Fruit fly (Drosophila melanogaster): Measurements from ENCODE around the gene cmpy.
A peak's percentile ranks its signal among the peaks of the same experiment; 100 is the strongest.

Gene cmpy

DNA sequence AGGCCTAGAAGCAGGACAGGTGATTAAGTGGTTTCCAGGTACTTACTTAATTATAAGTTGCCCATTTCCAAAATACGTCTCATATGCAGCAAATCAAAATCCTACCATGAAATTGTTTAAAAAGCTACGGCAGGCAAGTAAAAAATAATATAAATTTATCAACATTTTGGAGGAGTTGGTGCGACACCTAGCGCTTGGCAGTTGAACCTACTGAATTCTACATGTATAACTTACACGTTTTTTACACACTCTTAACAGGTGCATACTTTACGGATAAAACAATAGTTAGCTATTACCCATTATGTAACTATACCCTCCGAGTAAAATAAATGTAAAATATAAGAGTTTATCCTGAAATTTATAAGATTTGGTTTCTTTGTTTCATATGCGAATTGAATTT lies 7.6 kb downstream of the cmpy start (continued):
- peak; percentile 35 for TF ChIP-seq jing (GFP tag; optimal IDR thresholded peaks at IDR 0.05)
- 0 out of 2 replicates have a peak, but pooled peaks have one; percentile 30 for TF ChIP-seq dati (GFP tag; IDR thresholded peaks at IDR 0.05)
- peak; percentile 54 for TF ChIP-seq tin (GFP tag; optimal IDR thresholded peaks at IDR 0.05)
- TF ChIP-seq CG34224 (GFP tag; IDR thresholded peaks at IDR 0.05; ENCODE audit: partially characterized antibody), result no peak
- peak; percentile 76 for TF ChIP-seq CG1603 (tag; optimal IDR thresholded peaks at IDR 0.05)
- 0 out of 2 replicates have a peak, but pooled peaks have one; percentile 12 for TF ChIP-seq al (GFP tag; IDR thresholded peaks at IDR 0.05)
- no peak for TF ChIP-seq CG3065 (GFP tag; optimal IDR thresholded peaks at IDR 0.05)
- peak; percentile 26 for TF ChIP-seq CG10431 (GFP tag; optimal IDR thresholded peaks at IDR 0.05)
- TF ChIP-seq gem (tag; optimal IDR thresholded peaks at IDR 0.05), result peak; percentile 62
- no peak for TF ChIP-seq CG14860 (GFP tag; IDR thresholded peaks at IDR 0.05; ENCODE audit: partially characterized antibody)
- TF ChIP-seq ATbp (GFP tag; optimal IDR thresholded peaks at IDR 0.05), result peak; percentile 41
- TF ChIP-seq CG33213 (GFP tag; optimal IDR thresholded peaks at IDR 0.05), result peak; percentile 77
- peak; percentile 18 for TF ChIP-seq CG6765 (GFP tag; optimal IDR thresholded peaks at IDR 0.05)
- peak; percentile 0 for TF ChIP-seq CG7928 (GFP tag; optimal IDR thresholded peaks at IDR 0.05)
- TF ChIP-seq shn (GFP tag; optimal IDR thresholded peaks at IDR 0.05), result peak; percentile 59
- peak; percentile 22 for TF ChIP-seq CG10654 (GFP tag; optimal IDR thresholded peaks at IDR 0.05)
- no peak for TF ChIP-seq cas (GFP tag; IDR thresholded peaks at IDR 0.05)
- no peak for TF ChIP-seq mld (GFP tag; IDR thresholded peaks at IDR 0.05; ENCODE audit: partially characterized antibody)
- peak; percentile 38 for TF ChIP-seq CG11723 (GFP tag; optimal IDR thresholded peaks at IDR 0.05)
- no peak for TF ChIP-seq C15 (GFP tag; IDR thresholded peaks at IDR 0.05)
- TF ChIP-seq gsb (GFP tag; IDR thresholded peaks at IDR 0.05), result no peak; the same call in 1 of the 2 replicates
- peak; percentile 63 for TF ChIP-seq CG5245 (GFP tag; optimal IDR thresholded peaks at IDR 0.05)
- TF ChIP-seq danr (GFP tag; IDR thresholded peaks at IDR 0.05), result no peak
- no peak for TF ChIP-seq CG5953 (GFP tag; IDR thresholded peaks at IDR 0.05)
- TF ChIP-seq HLHmδ (GFP tag; optimal IDR thresholded peaks at IDR 0.05), result no peak
- peak; percentile 46 for TF ChIP-seq Max (GFP tag; optimal IDR thresholded peaks at IDR 0.05)
- TF ChIP-seq D (optimal IDR thresholded peaks at IDR 0.05), result no peak
- peak; percentile 17 for TF ChIP-seq D (GFP tag; optimal IDR thresholded peaks at IDR 0.05)
- peak; percentile 39 for TF ChIP-seq CG10462 (GFP tag; optimal IDR thresholded peaks at IDR 0.05)
- TF ChIP-seq btn (GFP tag; optimal IDR thresholded peaks at IDR 0.05), result peak; percentile 31
- TF ChIP-seq CG17328 (GFP tag; IDR thresholded peaks at IDR 0.05), result peak; percentile 23; the same call in 1 of the 2 replicates
- no peak for TF ChIP-seq CG12744 (GFP tag; optimal IDR thresholded peaks at IDR 0.05)
- peak; percentile 27 for TF ChIP-seq CG12155 (GFP tag; optimal IDR thresholded peaks at IDR 0.05)
- TF ChIP-seq CG10565 (GFP tag; optimal IDR thresholded peaks at IDR 0.05), result peak; percentile 43
- no peak for TF ChIP-seq Nf-YC (tag; optimal IDR thresholded peaks at IDR 0.05)
- no peak for TF ChIP-seq CG31365 (tag; optimal IDR thresholded peaks at IDR 0.05)
- TF ChIP-seq gro (GFP tag; optimal IDR thresholded peaks at IDR 0.05), result peak; percentile 21
- TF ChIP-seq exex (tag; optimal IDR thresholded peaks at IDR 0.05), result no peak
- no peak for TF ChIP-seq so (GFP tag; IDR thresholded peaks at IDR 0.05)
- peak; percentile 45 for TF ChIP-seq CG4730 (GFP tag; IDR thresholded peaks at IDR 0.05)
- no peak for TF ChIP-seq CG13894 (tag; optimal IDR thresholded peaks at IDR 0.05)
- TF ChIP-seq CG4360 (GFP tag; IDR thresholded peaks at IDR 0.05), result no peak
- no peak for TF ChIP-seq h (optimal IDR thresholded peaks at IDR 0.05)
- TF ChIP-seq Gsc (GFP tag; IDR thresholded peaks at IDR 0.05), result no peak
- no peak for TF ChIP-seq yki (optimal IDR thresholded peaks at IDR 0.05)
- TF ChIP-seq CG11695 (GFP tag; IDR thresholded peaks at IDR 0.05), result no peak
- peak; percentile 23; the same call in 1 of the 2 replicates for TF ChIP-seq lmd (GFP tag; IDR thresholded peaks at IDR 0.05)
- no peak for TF ChIP-seq CG10959 (GFP tag; IDR thresholded peaks at IDR 0.05)
- peak; percentile 81 for TF ChIP-seq CG42726 (GFP tag; IDR thresholded peaks at IDR 0.05; ENCODE audit: partially characterized antibody)
- no peak for TF ChIP-seq org-1 (GFP tag; optimal IDR thresholded peaks at IDR 0.05)
- TF ChIP-seq mam (GFP tag; optimal IDR thresholded peaks at IDR 0.05), result peak; percentile 32
- TF ChIP-seq CG12104 (GFP tag; optimal IDR thresholded peaks at IDR 0.05), result peak; percentile 54
- TF ChIP-seq CG11504 (tag; optimal IDR thresholded peaks at IDR 0.05), result peak; percentile 63

All from whole organism, embryonic.